Worm (Caenorhabditis elegans): ENCODE measurements around the gene nhr-127.

ce11 chrV:16244078-16244477 lies 15.7 kb upstream of the nhr-127 start, which contains the start of gene srh-104:
- TF ChIP-seq sea-1 (GFP tag; conservative IDR thresholded peaks at IDR 0.05) (no peak), hmg-4 (GFP tag; optimal IDR thresholded peaks at IDR 0.05) (no peak), tra-4 (tag; optimal IDR thresholded peaks at IDR 0.05) (no peak), tbx-37 (GFP tag; conservative IDR thresholded peaks at IDR 0.05) (no peak), ama-1 (optimal IDR thresholded peaks at IDR 0.05) (no peak), ceh-13 (GFP tag; optimal IDR thresholded peaks at IDR 0.05) (no peak), flt-1 (GFP tag; IDR thresholded peaks at IDR 0.05) (no peak), F13C5.2 (tag; optimal IDR thresholded peaks at IDR 0.05) (no peak), aly-1 (tag; optimal IDR thresholded peaks at IDR 0.05) (no peak), B0310.2 (tag; optimal IDR thresholded peaks at IDR 0.05) (no peak), ceh-36 (tag; optimal IDR thresholded peaks at IDR 0.05) (no peak), hnd-1 (tag; optimal IDR thresholded peaks at IDR 0.05) (no peak), ets-7 (tag; optimal IDR thresholded peaks at IDR 0.05) (no peak), tbx-11 (GFP tag; IDR thresholded peaks at IDR 0.05) (no peak)
